Fruit fly (Drosophila melanogaster) whole organism, embryonic: ENCODE measurements around the gene CG16758.
A peak's percentile ranks its signal among the peaks of the same experiment; 100 is the strongest.

Source experiments
- B-H1 ChIP-seq: fragments of 200-800 bp; sonication (Bioruptor generic); IDR thresholded peaks from 3 replicates; pipeline ENCODE4 v1.3.6; 2022; ENCODE audit warnings: missing biosample characterization, missing genetic modification characterization
- BtbVII ChIP-seq: fragments of 200-800 bp; sonication (Bioruptor generic); optimal IDR thresholded peaks from 3 replicates; lab custom pipeline; 2017; ENCODE audit warnings: missing biosample characterization, mild to moderate bottlenecking, missing genetic modification characterization
- CG1024 ChIP-seq: fragments of 200-800 bp; sonication (Bioruptor generic); IDR thresholded peaks from 2 replicates; pipeline ENCODE4 v1.3.6; 2022; ENCODE audit warnings: missing biosample characterization, missing genetic modification characterization
- CG11504 ChIP-seq: fragments of 200-800 bp; sonication (Bioruptor generic); optimal IDR thresholded peaks from 3 replicates; lab custom pipeline; 2019; ENCODE audit warnings: missing biosample characterization, mild to moderate bottlenecking, missing genetic modification characterization, moderate library complexity
- CG12155 ChIP-seq: fragments of 200-800 bp; sonication (Bioruptor generic); optimal IDR thresholded peaks from 3 replicates; lab custom pipeline; 2016; ENCODE audit warnings: missing biosample characterization, missing genetic modification characterization
- CG14050 ChIP-seq: fragments of 200-800 bp; sonication (Bioruptor generic); IDR thresholded peaks from 3 replicates; pipeline ENCODE4 v1.3.6; 2022; ENCODE audit warnings: missing biosample characterization, missing genetic modification characterization
- CG15696 ChIP-seq: fragments of 200-800 bp; sonication (Bioruptor generic); optimal IDR thresholded peaks from 2 replicates; lab custom pipeline; 2019; ENCODE audit warnings: missing biosample characterization, mild to moderate bottlenecking, missing genetic modification characterization, moderate library complexity
- CG1603 ChIP-seq: fragments of 200-800 bp; sonication (Bioruptor generic); optimal IDR thresholded peaks from 2 replicates; lab custom pipeline; 2019; ENCODE audit warnings: missing biosample characterization, mild to moderate bottlenecking, missing genetic modification characterization, moderate library complexity
- CG17328 ChIP-seq: fragments of 200-800 bp; sonication (Bioruptor generic); IDR thresholded peaks from 2 replicates; pipeline ENCODE4 v1.3.6; 2022; ENCODE audit warnings: missing biosample characterization, missing genetic modification characterization
- CG17361 ChIP-seq: fragments of 200-800 bp; sonication (Bioruptor generic); IDR thresholded peaks from 3 replicates; pipeline ENCODE4 v1.3.6; 2022; ENCODE audit warnings: missing biosample characterization, missing genetic modification characterization
- CG18476 ChIP-seq: fragments of 200-800 bp; sonication (Bioruptor generic); optimal IDR thresholded peaks from 2 replicates; lab custom pipeline; 2016; ENCODE audit warnings: missing biosample characterization, mild to moderate bottlenecking, missing genetic modification characterization
- CG18764 ChIP-seq: fragments of 200-800 bp; sonication (Bioruptor generic); optimal IDR thresholded peaks from 3 replicates; lab custom pipeline; 2016; ENCODE audit warnings: missing biosample characterization, missing genetic modification characterization
- CG3281 ChIP-seq: fragments of 200-800 bp; sonication (Bioruptor generic); optimal IDR thresholded peaks from 3 replicates; lab custom pipeline; 2017; ENCODE audit warnings: missing biosample characterization, mild to moderate bottlenecking, missing genetic modification characterization
- CG3838 ChIP-seq: fragments of 200-800 bp; sonication (Bioruptor generic); optimal IDR thresholded peaks from 3 replicates; lab custom pipeline; 2016; ENCODE audit warnings: missing biosample characterization, missing genetic modification characterization
- CG4707 ChIP-seq: fragments of 200-800 bp; sonication (Bioruptor generic); optimal IDR thresholded peaks from 2 replicates; lab custom pipeline; 2018; ENCODE audit warnings: missing biosample characterization, mild to moderate bottlenecking, missing genetic modification characterization, moderate library complexity
- CG6654 ChIP-seq: fragments of 200-800 bp; sonication (Bioruptor generic); optimal IDR thresholded peaks from 2 replicates; lab custom pipeline; 2017; ENCODE audit warnings: missing biosample characterization, mild to moderate bottlenecking, missing genetic modification characterization
- CG7963 ChIP-seq: fragments of 200-800 bp; sonication (Bioruptor generic); IDR thresholded peaks from 3 replicates; pipeline ENCODE4 v1.3.6; 2022; ENCODE audit warnings: missing biosample characterization, missing genetic modification characterization; ENCODE audit not compliant: partially characterized antibody
- CG7987 ChIP-seq: fragments of 200-800 bp; sonication (Bioruptor generic); optimal IDR thresholded peaks from 2 replicates; lab custom pipeline; 2018; ENCODE audit warnings: missing biosample characterization, mild to moderate bottlenecking, missing genetic modification characterization, moderate library complexity
- Eip74EF ChIP-seq, 2 experiments: fragments of 200-800 bp in 1 of 2; fragments of >200 bp in 1 of 2; sonication (Bioruptor generic) in 1 of 2; optimal IDR thresholded peaks; 2 replicates each; lab custom pipeline; 2017 to 2019; ENCODE audit warnings: missing biosample characterization in 2 of 2, missing genetic modification characterization in 2 of 2, mild to moderate bottlenecking in 1 of 2, moderate library complexity in 1 of 2
- Fer3 ChIP-seq: fragments of 200-800 bp; sonication (Bioruptor generic); optimal IDR thresholded peaks from 2 replicates; lab custom pipeline; 2018; ENCODE audit warnings: missing biosample characterization, mild to moderate bottlenecking, missing genetic modification characterization, moderate library complexity
- Hr3 ChIP-seq: fragments of 200-800 bp; sonication (Bioruptor generic); optimal IDR thresholded peaks from 3 replicates; lab custom pipeline; 2016; ENCODE audit warnings: missing biosample characterization, missing genetic modification characterization
- Kr ChIP-seq: fragments of 200-800 bp; sonication (Bioruptor generic); optimal IDR thresholded peaks from 2 replicates; lab custom pipeline; 2017; ENCODE audit warnings: missing biosample characterization, mild to moderate bottlenecking, missing genetic modification characterization
- Med ChIP-seq: fragments of 200-800 bp; sonication (Bioruptor generic); peaks from one replicate; lab custom pipeline; 2016; ENCODE audit warnings: missing biosample characterization, missing genetic modification characterization, mild to moderate bottlenecking, inconsistent platforms, moderate library complexity
- Mrtf ChIP-seq: fragments of 200-800 bp; sonication (Bioruptor generic); IDR thresholded peaks from 3 replicates; pipeline ENCODE4 v1.3.6; 2022; ENCODE audit warnings: missing biosample characterization, missing genetic modification characterization
- Pdp1 ChIP-seq, 2 experiments: fragments of 200-800 bp; sonication (Bioruptor generic); optimal IDR thresholded peaks; 3 replicates each; lab custom pipeline; 2016; ENCODE audit warnings: missing biosample characterization in 2 of 2, missing genetic modification characterization in 2 of 2, mild to moderate bottlenecking in 1 of 2, moderate library complexity in 1 of 2
- Ptx1 ChIP-seq: fragments of 200-800 bp; sonication (Bioruptor generic); IDR thresholded peaks from 2 replicates; pipeline ENCODE4 v1.3.6; 2022; ENCODE audit warnings: missing biosample characterization, missing genetic modification characterization
- Stat92E ChIP-seq, 3 experiments: fragments of >200 bp in 2 of 3; fragments of 200-800 bp in 1 of 3; sonication (Bioruptor generic) in 1 of 3; optimal IDR thresholded peaks; 2 replicates each; lab custom pipeline; 2017 to 2019; ENCODE audit warnings: missing biosample characterization in 3 of 3, missing genetic modification characterization in 3 of 3, mild to moderate bottlenecking in 1 of 3, moderate library complexity in 1 of 3
- Usf ChIP-seq: fragments of 200-800 bp; sonication (Bioruptor generic); optimal IDR thresholded peaks from 2 replicates; lab custom pipeline; 2017; ENCODE audit warnings: missing genotype, missing biosample characterization, missing genetic modification characterization
- Vsx1 ChIP-seq: fragments of 200-800 bp; sonication (Bioruptor generic); optimal IDR thresholded peaks from 2 replicates; lab custom pipeline; 2017; ENCODE audit warnings: missing biosample characterization, mild to moderate bottlenecking, missing genetic modification characterization, missing genetic modification reagents
- bcd ChIP-seq: fragments of 200-800 bp; sonication (Bioruptor generic); optimal IDR thresholded peaks from 2 replicates; lab custom pipeline; 2017; ENCODE audit warnings: missing biosample characterization, mild to moderate bottlenecking, missing genetic modification characterization
- bsh ChIP-seq, 2 experiments: fragments of 200-800 bp; sonication (Bioruptor generic); optimal IDR thresholded peaks; 2 replicates each; lab custom pipeline; 2017 to 2018; ENCODE audit warnings: mild to moderate bottlenecking in 2 of 2, missing biosample characterization in 2 of 2, missing genetic modification characterization in 2 of 2, moderate library complexity in 1 of 2
- caup ChIP-seq: fragments of 200-800 bp; sonication (Bioruptor generic); optimal IDR thresholded peaks from 3 replicates; lab custom pipeline; 2017; ENCODE audit warnings: missing biosample characterization, mild to moderate bottlenecking, missing genetic modification characterization, moderate library complexity; ENCODE audit not compliant: severe bottlenecking
- dan ChIP-seq: fragments of 200-800 bp; sonication (Bioruptor generic); IDR thresholded peaks from 2 replicates; pipeline ENCODE4 v1.3.6; 2022; ENCODE audit warnings: missing biosample characterization, missing genetic modification characterization
- dm ChIP-seq: fragments of 200-800 bp; sonication (Bioruptor generic); optimal IDR thresholded peaks from 3 replicates; lab custom pipeline; 2016; ENCODE audit warnings: missing biosample characterization, missing genetic modification characterization
- ems ChIP-seq: fragments of 200-800 bp; sonication (Bioruptor generic); optimal IDR thresholded peaks from 3 replicates; lab custom pipeline; 2016; ENCODE audit warnings: missing biosample characterization, missing genetic modification characterization
- gcm ChIP-seq: fragments of 200-800 bp; sonication (Bioruptor generic); optimal IDR thresholded peaks from 2 replicates; lab custom pipeline; 2019; ENCODE audit warnings: missing biosample characterization, mild to moderate bottlenecking, missing genetic modification characterization, moderate library complexity
- gsb ChIP-seq: fragments of 200-800 bp; sonication (Bioruptor generic); IDR thresholded peaks from 2 replicates; pipeline ENCODE4 v1.3.6; 2022; ENCODE audit warnings: missing biosample characterization, missing genetic modification characterization
- hkb ChIP-seq, 2 experiments: fragments of 200-800 bp in 1 of 2; fragments of >200 bp in 1 of 2; sonication (Bioruptor generic) in 1 of 2; IDR thresholded peaks in 1 of 2; optimal IDR thresholded peaks in 1 of 2; 2 replicates each; pipeline versions ENCODE4 v1.3.6 to Lab custom; 2017 to 2022; ENCODE audit warnings: missing biosample characterization in 1 of 2, missing genetic modification characterization in 1 of 2
- lab ChIP-seq: fragments of 200-800 bp; sonication (Bioruptor generic); optimal IDR thresholded peaks from 3 replicates; lab custom pipeline; 2017; ENCODE audit warnings: missing biosample characterization, missing genetic modification characterization, mild to moderate bottlenecking, moderate library complexity, missing genetic modification reagents
- lilli ChIP-seq: fragments of 200-800 bp; sonication (Bioruptor generic); optimal IDR thresholded peaks from 3 replicates; lab custom pipeline; 2016; ENCODE audit warnings: missing biosample characterization, missing genetic modification characterization
- odd ChIP-seq: fragments of 200-800 bp; sonication (Bioruptor generic); optimal IDR thresholded peaks from 2 replicates; lab custom pipeline; 2017; ENCODE audit warnings: missing biosample characterization, mild to moderate bottlenecking, missing genetic modification characterization
- p53 ChIP-seq: fragments of 200-800 bp; sonication (Bioruptor generic); optimal IDR thresholded peaks from 2 replicates; lab custom pipeline; 2016; ENCODE audit warnings: missing biosample characterization, missing genetic modification characterization
- pho ChIP-seq: fragments of 200-800 bp; sonication (Bioruptor generic); optimal IDR thresholded peaks from 2 replicates; lab custom pipeline; 2016; ENCODE audit warnings: missing biosample characterization, missing genetic modification characterization
- prd ChIP-seq, 3 experiments: fragments of >200 bp in 2 of 3; fragments of 200-800 bp in 1 of 3; sonication (Bioruptor generic) in 1 of 3; optimal IDR thresholded peaks in 2 of 3; IDR thresholded peaks in 1 of 3; 2 replicates in 2 of 3; 3 replicates in 1 of 3; pipeline versions ENCODE4 v1.3.6 to Lab custom; 2017 to 2022; ENCODE audit warnings: missing biosample characterization in 1 of 3, missing genetic modification characterization in 1 of 3
- tin ChIP-seq: fragments of 200-800 bp; sonication (Bioruptor generic); optimal IDR thresholded peaks from 3 replicates; lab custom pipeline; 2016; ENCODE audit warnings: missing biosample characterization, missing genetic modification characterization
- unpg ChIP-seq: fragments of 200-800 bp; sonication (Bioruptor generic); optimal IDR thresholded peaks from 3 replicates; lab custom pipeline; 2018; ENCODE audit warnings: missing biosample characterization, mild to moderate bottlenecking, missing genetic modification characterization, moderate library complexity
- wor ChIP-seq: fragments of 200-800 bp; sonication (Bioruptor generic); IDR thresholded peaks from 2 replicates; pipeline ENCODE4 v1.3.6; 2022; ENCODE audit warnings: missing biosample characterization, missing genetic modification characterization
- z ChIP-seq: fragments of 200-800 bp; sonication (Bioruptor generic); IDR thresholded peaks from 3 replicates; pipeline ENCODE4 v1.3.6; 2022; ENCODE audit warnings: missing biosample characterization, missing genetic modification characterization
- zen ChIP-seq: fragments of 200-800 bp; sonication (Bioruptor generic); optimal IDR thresholded peaks from 3 replicates; lab custom pipeline; 2018; ENCODE audit warnings: missing biosample characterization, mild to moderate bottlenecking, missing genetic modification characterization, moderate library complexity

The CG16758 gene

dm6 chr3L:2479250-2479649 is 24.2 kb downstream of the CG16758 start (continued):
- TF ChIP-seq pho (GFP tag; lab: Kevin White, UChicago) (peak; percentile 12), Vsx1 (GFP tag; lab: Kevin White, UChicago) (no peak), Pdp1 (GFP tag; optimal IDR thresholded peaks at IDR 0.05; lab: Kevin White, UChicago) (peak in 1 of 2 experiments; percentile 18), CG1024 (GFP tag; lab: Robert Waterston, UW) (no peak), Stat92E (GFP tag; optimal IDR thresholded peaks at IDR 0.05; lab: Kevin White, UChicago) (peak in 1 of 3 experiments; percentile 60), BtbVII (GFP tag; lab: Kevin White, UChicago) (peak; percentile 47), CG17361 (GFP tag; lab: Robert Waterston, UW) (peak; percentile 64; the same call in 2 of the 3 replicates), CG3838 (GFP tag; lab: Kevin White, UChicago) (peak; percentile 6), Mrtf (GFP tag; lab: Robert Waterston, UW) (no peak), CG15696 (tag; lab: Kevin White, UChicago) (peak; percentile 41), CG17328 (GFP tag; lab: Robert Waterston, UW) (peak; percentile 52; the same call in 1 of the 2 replicates), zen (tag; lab: Kevin White, UChicago) (peak; percentile 59), CG3281 (GFP tag; lab: Kevin White, UChicago) (peak; percentile 44), CG1603 (tag; lab: Kevin White, UChicago) (peak; percentile 33), tin (peak; percentile 30), gsb (GFP tag; lab: Robert Waterston, UW) (no peak), B-H1 (GFP tag; lab: Robert Waterston, UW) (no peak), unpg (GFP tag; lab: Kevin White, UChicago) (peak; percentile 64), CG18476 (GFP tag; lab: Kevin White, UChicago) (peak; percentile 16), dm (GFP tag; lab: Kevin White, UChicago) (peak; percentile 8), dan (GFP tag; lab: Robert Waterston, UW) (no peak), Med (GFP tag; lab: Kevin White, UChicago) (no peak), wor (GFP tag; lab: Robert Waterston, UW) (no peak), Eip74EF (GFP tag; optimal IDR thresholded peaks at IDR 0.05; lab: Kevin White, UChicago) (peak in 1 of 2 experiments; percentile 65), CG14050 (GFP tag; lab: Robert Waterston, UW) (no peak), bcd (GFP tag; lab: Kevin White, UChicago) (peak; percentile 19), Hr3 (GFP tag; lab: Kevin White, UChicago) (peak; percentile 14), prd (optimal IDR thresholded peaks at IDR 0.05; lab: Kevin White, UChicago) (no peak), prd (GFP tag; IDR thresholded peaks at IDR 0.05; lab: Robert Waterston, UW) (peak; percentile 41; the same call in 1 of the 3 replicates), z (GFP tag; lab: Robert Waterston, UW) (no peak), CG6654 (GFP tag; lab: Kevin White, UChicago) (no peak), Ptx1 (GFP tag; lab: Robert Waterston, UW) (peak; percentile 58), Usf (GFP tag; lab: Kevin White, UChicago) (no peak), CG11504 (peak; percentile 81), p53 (GFP tag; lab: Kevin White, UChicago) (no peak), caup (peak; percentile 22), CG7963 (GFP tag; lab: Robert Waterston, UW) (no peak), odd (GFP tag; lab: Kevin White, UChicago) (peak; percentile 28), CG12155 (GFP tag; lab: Kevin White, UChicago) (no peak), Fer3 (tag; lab: Kevin White, UChicago) (peak; percentile 1), CG18764 (peak; percentile 18), Kr (no peak), CG4707 (GFP tag; lab: Kevin White, UChicago) (no peak), CG7987 (GFP tag; lab: Kevin White, UChicago) (no peak), bsh (GFP tag; optimal IDR thresholded peaks at IDR 0.05; lab: Kevin White, UChicago) (peak; percentile 39 to 66), lilli (GFP tag; lab: Kevin White, UChicago) (peak; percentile 45), gcm (peak; percentile 24), ems (GFP tag; lab: Kevin White, UChicago) (no peak), hkb (optimal IDR thresholded peaks at IDR 0.05; lab: Kevin White, UChicago) (no peak), hkb (GFP tag; IDR thresholded peaks at IDR 0.05; lab: Robert Waterston, UW) (peak; percentile 51), lab (peak; percentile 71)
